Worm (Caenorhabditis elegans) whole organism, L2 larva: Measurements from ENCODE around the gene sam-10.

Experiments
- F13H6.1 ChIP-seq: sonication (generic microtip); optimal IDR thresholded peaks from 2 replicates; lab custom pipeline; 2016; ENCODE audit warnings: missing genetic modification characterization, missing compliant biosample characterization
- alr-1 ChIP-seq: fragments of 150-350 bp; optimal IDR thresholded peaks from 2 replicates; lab custom pipeline; 2014; ENCODE audit warnings: missing biosample characterization, missing genetic modification characterization
- aly-2 ChIP-seq: fragments of 150-350 bp; optimal IDR thresholded peaks from 2 replicates; lab custom pipeline; 2014; ENCODE audit warnings: missing biosample characterization, missing genetic modification characterization
- egl-27 ChIP-seq: sonication (generic microtip); optimal IDR thresholded peaks from 3 replicates; lab custom pipeline; 2017; ENCODE audit warnings: missing biosample characterization, missing genetic modification reagents, missing genetic modification characterization
- nhr-237 ChIP-seq: fragments of 150-350 bp; optimal IDR thresholded peaks from 2 replicates; lab custom pipeline; 2014; ENCODE audit warnings: missing biosample characterization, missing genetic modification characterization
- nhr-77 ChIP-seq: fragments of 150-350 bp; optimal IDR thresholded peaks from 2 replicates; lab custom pipeline; 2014; ENCODE audit warnings: missing biosample characterization, missing genetic modification characterization

- no peak for TF ChIP-seq nhr-77 (tag; lab: Kevin White, UChicago)
- TF ChIP-seq F13H6.1 (tag; lab: Kevin White, UChicago), result no peak
- TF ChIP-seq egl-27 (tag; lab: Kevin White, UChicago), result no peak
- no peak for TF ChIP-seq alr-1 (tag; lab: Kevin White, UChicago)
- TF ChIP-seq aly-2, result no peak
- no peak for TF ChIP-seq nhr-237 (tag; lab: Kevin White, UChicago)
Measured at ce11 chrII:13279216-13280123, 50.9 kb downstream of the sam-10 start.
